Worm (Caenorhabditis elegans): ENCODE results near the gene dmsr-5.

The dmsr-5 gene

DNA sequence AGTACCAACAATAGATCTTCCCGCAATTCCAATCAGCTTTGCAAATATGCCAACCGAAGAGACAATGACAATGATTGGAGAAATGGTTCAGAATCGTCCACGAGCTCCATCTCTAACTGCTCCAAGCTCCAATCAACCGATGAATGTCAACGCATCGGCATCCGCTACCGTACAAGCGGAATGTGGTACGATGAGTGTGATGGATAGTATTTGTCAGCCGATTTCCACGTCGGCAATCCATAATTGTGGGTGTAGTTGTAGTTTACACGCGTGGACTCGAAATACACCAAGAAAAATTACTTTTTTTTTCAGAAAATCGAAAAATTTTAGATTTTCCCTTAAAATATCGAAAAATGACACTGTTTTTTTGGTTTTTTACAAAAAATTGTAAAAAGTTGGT, 52.2 kb downstream of the dmsr-5 start:
- TF ChIP-seq nhr-12 (tag; optimal IDR thresholded peaks at IDR 0.05), result no peak
- TF ChIP-seq nhr-237 (tag; optimal IDR thresholded peaks at IDR 0.05), result no peak
- no peak for TF ChIP-seq mls-2 (tag; optimal IDR thresholded peaks at IDR 0.05)
- no peak for TF ChIP-seq snpc-4 (tag; optimal IDR thresholded peaks at IDR 0.05)
- no peak for TF ChIP-seq ceh-83 (GFP tag; optimal IDR thresholded peaks at IDR 0.05)

All from whole organism, mixed stage, embryonic.